Worm (Caenorhabditis elegans): ENCODE data around the gene dpy-6.

DNA sequence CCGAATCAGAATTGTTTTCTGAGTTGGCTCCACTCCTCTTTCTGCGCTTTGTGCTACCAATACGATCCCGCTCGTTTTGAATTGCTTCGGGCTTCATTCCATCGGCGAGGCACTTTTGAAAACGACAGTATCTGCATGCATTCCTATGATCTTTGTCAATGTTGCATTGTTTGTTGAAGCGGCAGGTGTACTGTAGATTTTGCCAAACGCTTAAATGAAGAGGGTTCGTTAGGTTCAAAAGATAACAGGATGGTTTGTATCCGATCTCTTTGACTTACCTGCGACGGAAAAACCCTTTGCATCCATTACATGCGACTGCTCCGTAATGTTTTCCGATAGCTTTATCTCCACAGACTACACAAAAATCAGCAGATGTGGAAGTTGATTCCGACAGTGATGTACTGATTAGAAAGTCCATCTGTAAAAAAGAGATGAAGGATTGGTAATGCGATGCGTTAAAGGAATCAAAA, 20.4 kb upstream of the dpy-6 start, which contains the start of gene nhr-14:
- TF ChIP-seq tra-4 (tag; optimal IDR thresholded peaks at IDR 0.05), result no peak
- no peak for TF ChIP-seq hmg-4 (GFP tag; optimal IDR thresholded peaks at IDR 0.05)
- no peak for TF ChIP-seq ceh-13 (GFP tag; optimal IDR thresholded peaks at IDR 0.05)
- TF ChIP-seq ama-1 (optimal IDR thresholded peaks at IDR 0.05), result no peak
- TF ChIP-seq ets-7 (tag; optimal IDR thresholded peaks at IDR 0.05), result no peak
- TF ChIP-seq pes-1 (GFP tag; IDR thresholded peaks at IDR 0.05), result no peak
- no peak for TF ChIP-seq tbx-11 (GFP tag; IDR thresholded peaks at IDR 0.05)
- TF ChIP-seq aly-1 (tag; optimal IDR thresholded peaks at IDR 0.05), result no peak
- no peak for TF ChIP-seq tbx-37 (GFP tag; conservative IDR thresholded peaks at IDR 0.05)
- no peak for TF ChIP-seq flt-1 (GFP tag; IDR thresholded peaks at IDR 0.05)
- no peak for TF ChIP-seq hmbx-1 (tag; optimal IDR thresholded peaks at IDR 0.05)
- TF ChIP-seq hnd-1 (tag; optimal IDR thresholded peaks at IDR 0.05), result no peak
- no peak for TF ChIP-seq sea-1 (GFP tag; conservative IDR thresholded peaks at IDR 0.05)
- TF ChIP-seq scrt-1 (GFP tag; IDR thresholded peaks at IDR 0.05), result no peak

Measured in whole organism, early embryonic.